Fruit fly (Drosophila melanogaster): ENCODE results near the gene pst.

- TF ChIP-seq esn (GFP tag; optimal IDR thresholded peaks at IDR 0.05) (no peak), Hr39 (GFP tag; optimal IDR thresholded peaks at IDR 0.05) (no peak), CG6854 (GFP tag; optimal IDR thresholded peaks at IDR 0.05) (peak; percentile 25), CG10631 (GFP tag; optimal IDR thresholded peaks at IDR 0.05) (no peak), Hr4 (GFP tag; optimal IDR thresholded peaks at IDR 0.05) (no peak), cyc (GFP tag; optimal IDR thresholded peaks at IDR 0.05) (no peak), Sox102F (GFP tag; optimal IDR thresholded peaks at IDR 0.05) (no peak), CG16779 (tag; optimal IDR thresholded peaks at IDR 0.05) (no peak), CG8119 (GFP tag; IDR thresholded peaks at IDR 0.05) (no peak), dsx (GFP tag; optimal IDR thresholded peaks at IDR 0.05; ENCODE audit: poor library complexity, severe bottlenecking) (peak; percentile 86), CG4318 (GFP tag; optimal IDR thresholded peaks at IDR 0.05) (no peak), vri (GFP tag; optimal IDR thresholded peaks at IDR 0.05) (peak; percentile 8)
Measured at dm6 chr3L:7368934-7369333, 8.9 kb upstream of the pst start, which contains the start of gene Sh3beta.
